Worm (Caenorhabditis elegans): Measurements from ENCODE around the gene T25B2.3.
A peak's percentile ranks its signal among the peaks of the same experiment; 100 is the strongest.

T25B2.3 gene

ce11 chrX:6145921-6146320, 30.0 kb upstream of the T25B2.3 start:
- TF ChIP-seq F57A8.1 (GFP tag; optimal IDR thresholded peaks at IDR 0.05) (no peak), nfya-2 (GFP tag; IDR thresholded peaks at IDR 0.05) (no peak), bed-2 (GFP tag; IDR thresholded peaks at IDR 0.05) (no peak), F52B5.7 (tag; optimal IDR thresholded peaks at IDR 0.05) (no peak), snpc-1.3 (tag; optimal IDR thresholded peaks at IDR 0.05; ENCODE audit: insufficient read depth) (no peak), sdz-38 (tag; optimal IDR thresholded peaks at IDR 0.05) (no peak), dox-1 (GFP tag; IDR thresholded peaks at IDR 0.05) (no peak), let-607 (tag; optimal IDR thresholded peaks at IDR 0.05) (no peak), B0261.1 (tag; optimal IDR thresholded peaks at IDR 0.05) (no peak)

- TF ChIP-seq him-1 (tag; optimal IDR thresholded peaks at IDR 0.05) (no peak), lsy-27 (tag; optimal IDR thresholded peaks at IDR 0.05; ENCODE audit: borderline replicate concordance, insufficient read depth) (no peak), nhr-90 (tag; optimal IDR thresholded peaks at IDR 0.05) (no peak), attf-5 (GFP tag; optimal IDR thresholded peaks at IDR 0.05) (no peak), Y53F4B.3 (GFP tag; IDR thresholded peaks at IDR 0.05) (no peak), nfya-2 (GFP tag; IDR thresholded peaks at IDR 0.05) (no peak), ceh-58 (GFP tag; IDR thresholded peaks at IDR 0.05) (no peak), lin-54 (GFP tag; optimal IDR thresholded peaks at IDR 0.05) (no peak)
Measured at ce11 chrX:6150449-6150848, 25.5 kb upstream of the T25B2.3 start, which contains the start of gene tag-275. Gene tag-275 (minus strand): TSS chrX:6150549.

ce11 chrX:6150949-6151519, 24.9 kb upstream of the T25B2.3 start:
- peak; percentile 28 for TF ChIP-seq zfh-2 (GFP tag; conservative IDR thresholded peaks at IDR 0.05)
- TF ChIP-seq nfya-2 (GFP tag; IDR thresholded peaks at IDR 0.05), result no peak
- no peak for TF ChIP-seq bed-1 (GFP tag; IDR thresholded peaks at IDR 0.05)

DNA sequence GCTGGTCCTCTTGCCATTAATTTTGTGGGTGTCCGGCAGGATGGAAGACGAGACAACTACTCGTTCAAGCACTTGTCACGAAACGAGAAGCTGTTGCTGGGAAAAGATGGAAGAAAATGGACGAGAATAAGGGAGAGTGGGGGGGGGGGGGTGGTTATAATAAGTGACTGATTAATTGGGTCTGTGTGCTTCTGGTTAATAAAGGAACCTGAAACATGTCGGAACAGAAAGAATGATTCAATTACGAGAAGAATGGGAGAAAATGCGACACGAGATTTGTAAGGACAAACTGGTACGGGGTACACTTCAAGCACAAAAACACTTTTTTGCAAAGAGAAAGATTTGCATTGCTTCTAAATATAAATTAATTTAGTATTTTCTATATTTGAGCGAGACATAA, 20.5 kb upstream of the T25B2.3 start:
- TF ChIP-seq B0019.2 (GFP tag; conservative IDR thresholded peaks at IDR 0.05), result no peak
- no peak for TF ChIP-seq snpc-1.1 (tag; optimal IDR thresholded peaks at IDR 0.05; ENCODE audit: insufficient read depth)
- TF ChIP-seq ama-1 (optimal IDR thresholded peaks at IDR 0.05), result no peak
- no peak for TF ChIP-seq ama-1 (GFP tag; optimal IDR thresholded peaks at IDR 0.05)
- TF ChIP-seq Y56A3A.18 (GFP tag; IDR thresholded peaks at IDR 0.05), result no peak
- TF ChIP-seq B0336.3 (GFP tag; IDR thresholded peaks at IDR 0.05), result no peak
- TF ChIP-seq C17E4.6 (GFP tag; IDR thresholded peaks at IDR 0.05), result no peak
- TF ChIP-seq aptf-2 (GFP tag; conservative IDR thresholded peaks at IDR 0.05), result no peak
- no peak for TF ChIP-seq F10E7.11 (tag; optimal IDR thresholded peaks at IDR 0.05)
- no peak for TF ChIP-seq T07F8.4 (tag; optimal IDR thresholded peaks at IDR 0.05)
- TF ChIP-seq B0035.1 (tag; optimal IDR thresholded peaks at IDR 0.05), result no peak
- no peak for TF ChIP-seq dox-1 (GFP tag; IDR thresholded peaks at IDR 0.05)
- TF ChIP-seq ztf-28 (GFP tag; IDR thresholded peaks at IDR 0.05), result no peak
- TF ChIP-seq tlf-1 (GFP tag; optimal IDR thresholded peaks at IDR 0.05), result no peak
- no peak for TF ChIP-seq zim-3 (tag; optimal IDR thresholded peaks at IDR 0.05)
- TF ChIP-seq unc-62 (GFP tag; optimal IDR thresholded peaks at IDR 0.05), result no peak
- no peak for TF ChIP-seq ztf-3 (GFP tag; optimal IDR thresholded peaks at IDR 0.05)
- no peak for TF ChIP-seq F57A8.1 (GFP tag; optimal IDR thresholded peaks at IDR 0.05)
- TF ChIP-seq aptf-3 (GFP tag; IDR thresholded peaks at IDR 0.05), result no peak
- no peak for TF ChIP-seq cebp-2 (GFP tag; IDR thresholded peaks at IDR 0.05)
- TF ChIP-seq F52B5.7 (tag; optimal IDR thresholded peaks at IDR 0.05), result no peak
